Worm (Caenorhabditis elegans): ENCODE results near the gene T26E4.2.

Gene T26E4.2

ce11 chrV:15781086-15781485 lies at the start of gene T26E4.2:
Gene T26E4.2 (plus strand): TSS chrV:15781386.
- TF ChIP-seq Y55F3AM.14 (GFP tag; optimal IDR thresholded peaks at IDR 0.05) (no peak), nhr-129 (tag; optimal IDR thresholded peaks at IDR 0.05) (no peak), blmp-1 (tag; optimal IDR thresholded peaks at IDR 0.05; ENCODE audit: insufficient read depth) (no peak), nhr-77 (tag; optimal IDR thresholded peaks at IDR 0.05) (no peak), skn-1 (tag; optimal IDR thresholded peaks at IDR 0.05) (no peak), ztf-4 (tag; optimal IDR thresholded peaks at IDR 0.05) (no peak), ceh-16 (tag; optimal IDR thresholded peaks at IDR 0.05) (no peak), sma-9 (GFP tag; optimal IDR thresholded peaks at IDR 0.05) (no peak), sma-9 (tag; optimal IDR thresholded peaks at IDR 0.05) (no peak), fos-1 (tag; optimal IDR thresholded peaks at IDR 0.05) (no peak), R02D3.7 (tag; optimal IDR thresholded peaks at IDR 0.05) (no peak), sem-4 (tag; optimal IDR thresholded peaks at IDR 0.05) (no peak), alr-1 (tag; optimal IDR thresholded peaks at IDR 0.05) (no peak), ceh-82 (tag; optimal IDR thresholded peaks at IDR 0.05) (no peak), lin-11 (tag; optimal IDR thresholded peaks at IDR 0.05) (no peak), lsy-2 (tag; optimal IDR thresholded peaks at IDR 0.05) (no peak), F13H6.1 (tag; optimal IDR thresholded peaks at IDR 0.05) (no peak), nhr-25 (tag; optimal IDR thresholded peaks at IDR 0.05) (no peak)

- TF ChIP-seq unc-55 (GFP tag; optimal IDR thresholded peaks at IDR 0.05) (no peak), mdl-1 (tag; optimal IDR thresholded peaks at IDR 0.05) (no peak), ZK546.5 (tag; optimal IDR thresholded peaks at IDR 0.05) (no peak), Y55F3AM.14 (GFP tag; optimal IDR thresholded peaks at IDR 0.05) (no peak)
Measured at ce11 chrV:15732209-15732608, 49.0 kb upstream of the T26E4.2 start, which contains the start of gene str-38. Gene str-38 (minus strand): TSS chrV:15732309.

- TF ChIP-seq nhr-6 (tag; optimal IDR thresholded peaks at IDR 0.05) (no peak), nhr-25 (tag; optimal IDR thresholded peaks at IDR 0.05) (no peak), nhr-11 (tag; optimal IDR thresholded peaks at IDR 0.05) (no peak), alr-1 (tag; optimal IDR thresholded peaks at IDR 0.05) (no peak), nhr-77 (tag; optimal IDR thresholded peaks at IDR 0.05) (no peak), nhr-23 (tag; optimal IDR thresholded peaks at IDR 0.05) (no peak), aly-2 (tag; optimal IDR thresholded peaks at IDR 0.05) (no peak), ztf-4 (tag; optimal IDR thresholded peaks at IDR 0.05) (no peak), ztf-11 (tag; optimal IDR thresholded peaks at IDR 0.05) (no peak)
Measured at ce11 chrV:15733020-15733419, 48.2 kb upstream of the T26E4.2 start.

ce11 chrV:15733568-15733967 lies 47.6 kb upstream of the T26E4.2 start, which contains the start of gene T23D5.3:
Gene T23D5.3 (minus strand): TSS chrV:15733668.
- TF ChIP-seq gmeb-1 (tag; optimal IDR thresholded peaks at IDR 0.05) (no peak), crh-2 (tag; optimal IDR thresholded peaks at IDR 0.05) (no peak), unc-39 (tag; optimal IDR thresholded peaks at IDR 0.05) (no peak), lin-39 (tag; optimal IDR thresholded peaks at IDR 0.05) (no peak), nhr-23 (tag; optimal IDR thresholded peaks at IDR 0.05) (no peak), blmp-1 (tag; optimal IDR thresholded peaks at IDR 0.05; ENCODE audit: insufficient read depth) (no peak), egl-27 (tag; optimal IDR thresholded peaks at IDR 0.05) (no peak)

- TF ChIP-seq lsy-2 (tag; optimal IDR thresholded peaks at IDR 0.05) = no peak
- TF ChIP-seq nhr-12 (tag; optimal IDR thresholded peaks at IDR 0.05) = no peak
- TF ChIP-seq fos-1 (tag; optimal IDR thresholded peaks at IDR 0.05) = no peak
- TF ChIP-seq sem-4 (tag; optimal IDR thresholded peaks at IDR 0.05) = no peak
- TF ChIP-seq crh-2 (tag; optimal IDR thresholded peaks at IDR 0.05) = no peak
- TF ChIP-seq elt-3 (tag; optimal IDR thresholded peaks at IDR 0.05) = no peak
- no peak for TF ChIP-seq ceh-82 (tag; optimal IDR thresholded peaks at IDR 0.05)
- TF ChIP-seq aly-2 (tag; optimal IDR thresholded peaks at IDR 0.05) = no peak
- TF ChIP-seq lin-11 (tag; optimal IDR thresholded peaks at IDR 0.05) = no peak
Measured at ce11 chrV:15735720-15736119, 45.5 kb upstream of the T26E4.2 start, which contains the start of gene str-27. Gene str-27 (minus strand): TSS chrV:15735820.

- TF ChIP-seq aly-2 (tag; optimal IDR thresholded peaks at IDR 0.05) = no peak
- TF ChIP-seq nhr-129 (tag; optimal IDR thresholded peaks at IDR 0.05) = no peak
- no peak for TF ChIP-seq C34F6.9 (tag; optimal IDR thresholded peaks at IDR 0.05)
- no peak for TF ChIP-seq nhr-10 (tag; optimal IDR thresholded peaks at IDR 0.05)
- TF ChIP-seq nhr-237 (tag; optimal IDR thresholded peaks at IDR 0.05) = no peak
- TF ChIP-seq ceh-82 (tag; optimal IDR thresholded peaks at IDR 0.05) = no peak
- no peak for TF ChIP-seq blmp-1 (tag; optimal IDR thresholded peaks at IDR 0.05; ENCODE audit: insufficient read depth)
- no peak for TF ChIP-seq nhr-23 (tag; optimal IDR thresholded peaks at IDR 0.05)
Measured at ce11 chrV:15741851-15742250, 39.3 kb upstream of the T26E4.2 start, which contains the start of gene str-18. Gene str-18 (minus strand): TSS chrV:15741951.

Measured in whole organism, L2 larva.